Fruit fly (Drosophila melanogaster) whole organism: ENCODE measurements around the gene beat-IIIc.

Source experiments
- CG8478 ChIP-seq: fragments of >200 bp; optimal IDR thresholded peaks from 2 replicates; lab custom pipeline; 2018; ENCODE audit warnings: inconsistent platforms
- Dll ChIP-seq: fragments of >200 bp; optimal IDR thresholded peaks from 2 replicates; lab custom pipeline; 2017
- EcR ChIP-seq, 2 experiments: fragments of >200 bp; optimal IDR thresholded peaks; 2 replicates each; lab custom pipeline; 2017; ENCODE audit warnings: missing biosample characterization in 2 of 2, missing genetic modification characterization in 2 of 2, missing genetic modification reagents in 2 of 2
- pan ChIP-seq: fragments of >200 bp; optimal IDR thresholded peaks from 2 replicates; lab custom pipeline; 2017
- psq ChIP-seq: fragments of >200 bp; optimal IDR thresholded peaks from 2 replicates; lab custom pipeline; 2017
- usp ChIP-seq: fragments of >200 bp; optimal IDR thresholded peaks from 2 replicates; lab custom pipeline; 2017; ENCODE audit warnings: missing biosample characterization, missing genetic modification characterization, mixed read lengths

- TF ChIP-seq Dll (lab: Kevin White, UChicago), result no peak
- no peak for TF ChIP-seq CG8478 (lab: Kevin White, UChicago)
- TF ChIP-seq usp (GFP tag; lab: Kevin White, UChicago), result no peak
- TF ChIP-seq pan, result no peak
- TF ChIP-seq EcR (GFP tag; optimal IDR thresholded peaks at IDR 0.05; lab: Kevin White, UChicago), result no peak
- no peak for TF ChIP-seq psq (lab: Kevin White, UChicago)
Observed at dm6 chr2L:17222176-17222575, 38.4 kb downstream of the beat-IIIc start.
